Worm (Caenorhabditis elegans) whole organism, L4 larva: ENCODE measurements around the gene let-418.

Experiments used
- F44E2.7 ChIP-seq: fragments of 200-800 bp; sonication (Bioruptor generic); IDR thresholded peaks from 2 replicates; pipeline ENCODE4 v2.1.2; 2022; ENCODE audit warnings: missing genetic modification characterization, missing compliant biosample characterization
- F49E8.2 ChIP-seq: sonication (generic microtip); optimal IDR thresholded peaks from 2 replicates; lab custom pipeline; 2016; ENCODE audit warnings: missing compliant biosample characterization, mild to moderate bottlenecking, missing genetic modification characterization, borderline replicate concordance
- R02D3.7 ChIP-seq: fragments of 150-350 bp; sonication (generic microtip); optimal IDR thresholded peaks from 3 replicates; lab custom pipeline; 2014; ENCODE audit warnings: missing biosample characterization, missing genetic modification characterization
- Y48G9A.11 ChIP-seq: fragments of 200-800 bp; sonication (Bioruptor generic); IDR thresholded peaks from 2 replicates; pipeline ENCODE4 v1.3.6; 2022; ENCODE audit warnings: missing genetic modification reagents, missing genetic modification characterization, missing compliant biosample characterization
- Y5F2A.4 ChIP-seq: fragments of 200-800 bp; sonication (Bioruptor generic); optimal IDR thresholded peaks from 2 replicates; lab custom pipeline; 2018; ENCODE audit warnings: mild to moderate bottlenecking, missing genetic modification characterization, missing compliant biosample characterization
- Y75B8A.6 ChIP-seq: fragments of 200-800 bp; sonication (Bioruptor generic); IDR thresholded peaks from 2 replicates; pipeline ENCODE4 v1.3.6; 2022; ENCODE audit warnings: missing genetic modification reagents, missing genetic modification characterization, missing compliant biosample characterization
- ZK546.5 ChIP-seq, 2 experiments: sonication (generic microtip); optimal IDR thresholded peaks; 2 replicates each; lab custom pipeline; 2017; ENCODE audit warnings: missing biosample characterization in 2 of 2, missing genetic modification characterization in 2 of 2
- aha-1 ChIP-seq: fragments of 150-350 bp; peaks from one replicate; lab custom pipeline; 2014; ENCODE audit warnings: missing biosample characterization, missing genetic modification characterization
- aly-2 ChIP-seq: sonication (generic microtip); optimal IDR thresholded peaks from 2 replicates; lab custom pipeline; 2018; ENCODE audit warnings: missing biosample characterization, missing genetic modification characterization
- ama-1 ChIP-seq: fragments of 150-350 bp; optimal IDR thresholded peaks from 2 replicates; lab custom pipeline; 2014; ENCODE audit warnings: inconsistent platforms, mixed read lengths
- daf-16 ChIP-seq, 3 experiments: sonication (generic microtip); optimal IDR thresholded peaks; 2 replicates each; lab custom pipeline; 2016 to 2017; ENCODE audit warnings: missing genetic modification characterization in 3 of 3, missing genetic modification reagents in 3 of 3, mild to moderate bottlenecking in 2 of 3, missing compliant biosample characterization in 2 of 3, missing biosample characterization in 1 of 3, moderate library complexity in 1 of 3
- dmd-6 ChIP-seq: fragments of 200-800 bp; sonication (Bioruptor generic); IDR thresholded peaks from 2 replicates; pipeline ENCODE4 v1.3.6; 2022; ENCODE audit warnings: missing genetic modification reagents, missing genetic modification characterization, missing compliant biosample characterization
- dmd-8 ChIP-seq: fragments of 200-800 bp; sonication (Bioruptor generic); IDR thresholded peaks from 2 replicates; pipeline ENCODE4 v1.3.6; 2022; ENCODE audit warnings: missing genetic modification characterization, missing compliant biosample characterization
- dpl-1 ChIP-seq: fragments of 150-350 bp; optimal IDR thresholded peaks from 2 replicates; lab custom pipeline; 2014; ENCODE audit warnings: missing biosample characterization, missing genetic modification reagents, missing genetic modification characterization
- duxl-1 ChIP-seq: sonication (generic microtip); optimal IDR thresholded peaks from 2 replicates; lab custom pipeline; 2016; ENCODE audit warnings: mild to moderate bottlenecking, missing genetic modification characterization, moderate library complexity, missing compliant biosample characterization; ENCODE audit not compliant: poor library complexity
- dve-1 ChIP-seq: sonication (generic microtip); optimal IDR thresholded peaks from 2 replicates; lab custom pipeline; 2017; ENCODE audit warnings: antibody characterized with exemption, mild to moderate bottlenecking, missing genetic modification characterization, missing compliant biosample characterization; ENCODE audit not compliant: insufficient read depth
- egl-27 ChIP-seq: sonication (generic microtip); optimal IDR thresholded peaks from 3 replicates; lab custom pipeline; 2017; ENCODE audit warnings: missing biosample characterization, missing genetic modification reagents, missing genetic modification characterization
- fkh-10 ChIP-seq: fragments of 150-350 bp; optimal IDR thresholded peaks from 2 replicates; lab custom pipeline; 2014; ENCODE audit warnings: missing biosample characterization, missing genetic modification reagents, missing genetic modification characterization
- gei-8 ChIP-seq: fragments of 200-800 bp; sonication (Bioruptor generic); optimal IDR thresholded peaks from 2 replicates; lab custom pipeline; 2018; ENCODE audit warnings: mild to moderate bottlenecking, missing genetic modification characterization, missing compliant biosample characterization
- hif-1 ChIP-seq, 2 experiments: sonication (generic microtip); optimal IDR thresholded peaks; 2 replicates each; lab custom pipeline; 2016 to 2017; ENCODE audit warnings: missing compliant biosample characterization in 2 of 2, missing genetic modification characterization in 2 of 2, missing genetic modification reagents in 2 of 2, missing genotype in 2 of 2, mild to moderate bottlenecking in 1 of 2
- hlh-11 ChIP-seq: fragments of 200-800 bp; sonication (Bioruptor generic); optimal IDR thresholded peaks from 2 replicates; lab custom pipeline; 2018; ENCODE audit warnings: mild to moderate bottlenecking, missing genetic modification characterization, missing compliant biosample characterization
- lim-7 ChIP-seq: fragments of 200-800 bp; sonication (Bioruptor generic); IDR thresholded peaks from 2 replicates; pipeline ENCODE4 v1.3.6; 2022; ENCODE audit warnings: missing genetic modification characterization, missing compliant biosample characterization
- lin-1 ChIP-seq: fragments of 200-800 bp; sonication (Bioruptor generic); IDR thresholded peaks from 2 replicates; pipeline ENCODE4 v1.3.6; 2022; ENCODE audit warnings: missing genetic modification reagents, missing genetic modification characterization, missing compliant biosample characterization
- lin-13 ChIP-seq: fragments of 150-350 bp; optimal IDR thresholded peaks from 2 replicates; lab custom pipeline; 2014; ENCODE audit warnings: missing biosample characterization, missing genetic modification reagents, missing genetic modification characterization
- madf-5 ChIP-seq, 2 experiments: fragments of 200-800 bp; sonication (Bioruptor generic); IDR thresholded peaks; 2 replicates each; pipeline ENCODE4 v1.3.6; 2022; ENCODE audit warnings: missing compliant biosample characterization in 2 of 2, missing genetic modification characterization in 2 of 2
- mdl-1 ChIP-seq, 2 experiments: fragments of 150-350 bp in 1 of 2; sonication (generic microtip) in 1 of 2; optimal IDR thresholded peaks; 2 replicates each; lab custom pipeline; 2014 to 2017; ENCODE audit warnings: missing biosample characterization in 2 of 2, missing genetic modification characterization in 2 of 2
- mdt-29 ChIP-seq: fragments of 200-800 bp; sonication (Bioruptor generic); IDR thresholded peaks from 2 replicates; pipeline ENCODE4 v1.3.6; 2022; ENCODE audit warnings: missing genetic modification reagents, missing genetic modification characterization, missing compliant biosample characterization
- mes-2 ChIP-seq: sonication (generic microtip); optimal IDR thresholded peaks from 2 replicates; lab custom pipeline; 2016; ENCODE audit warnings: missing genotype, mild to moderate bottlenecking, missing genetic modification characterization, missing compliant biosample characterization; ENCODE audit not compliant: poor library complexity, severe bottlenecking
- mxl-3 ChIP-seq: fragments of 200-800 bp; sonication (Bioruptor generic); optimal IDR thresholded peaks from 2 replicates; lab custom pipeline; 2018; ENCODE audit warnings: mild to moderate bottlenecking, missing genetic modification characterization, missing compliant biosample characterization
- nhr-102 ChIP-seq: sonication (generic microtip); optimal IDR thresholded peaks from 2 replicates; lab custom pipeline; 2016; ENCODE audit warnings: mild to moderate bottlenecking, missing genetic modification characterization, moderate library complexity, missing compliant biosample characterization
- nhr-11 ChIP-seq: fragments of 150-350 bp; optimal IDR thresholded peaks from 2 replicates; lab custom pipeline; 2014; ENCODE audit warnings: missing biosample characterization, missing genetic modification characterization
- nhr-28 ChIP-seq: fragments of 150-350 bp; optimal IDR thresholded peaks from 2 replicates; lab custom pipeline; 2014; ENCODE audit warnings: missing biosample characterization, missing genetic modification characterization
- nhr-42 ChIP-seq: fragments of 200-800 bp; sonication (Bioruptor generic); IDR thresholded peaks from 2 replicates; pipeline ENCODE4 v1.3.6; 2022; ENCODE audit warnings: missing genetic modification characterization, missing compliant biosample characterization
- nhr-48 ChIP-seq: sonication (generic microtip); optimal IDR thresholded peaks from 2 replicates; lab custom pipeline; 2016; ENCODE audit warnings: mild to moderate bottlenecking, missing genetic modification characterization, missing compliant biosample characterization
- nhr-77 ChIP-seq: fragments of 150-350 bp; optimal IDR thresholded peaks from 2 replicates; lab custom pipeline; 2014; ENCODE audit warnings: missing biosample characterization, missing genetic modification characterization
- pha-4 ChIP-seq, 2 experiments: fragments of 150-350 bp in 1 of 2; fragments of 200-800 bp in 1 of 2; sonication (Bioruptor generic) in 1 of 2; IDR thresholded peaks in 1 of 2; optimal IDR thresholded peaks in 1 of 2; 2 replicates each; pipeline versions ENCODE4 v1.3.6 to Lab custom; 2014 to 2022; ENCODE audit warnings: missing genetic modification characterization in 2 of 2, missing genetic modification reagents in 2 of 2, missing biosample characterization in 1 of 2, missing compliant biosample characterization in 1 of 2
- pqm-1 ChIP-seq: sonication (generic microtip); optimal IDR thresholded peaks from 2 replicates; lab custom pipeline; 2017; ENCODE audit warnings: missing biosample characterization, missing genetic modification characterization
- sdz-12 ChIP-seq: fragments of 200-800 bp; sonication (Bioruptor generic); optimal IDR thresholded peaks from 2 replicates; lab custom pipeline; 2018; ENCODE audit warnings: mild to moderate bottlenecking, missing genetic modification characterization, missing compliant biosample characterization
- set-16 ChIP-seq: fragments of 200-800 bp; sonication (Bioruptor generic); IDR thresholded peaks from 2 replicates; pipeline ENCODE4 v1.3.6; 2022; ENCODE audit warnings: missing genetic modification reagents, missing genetic modification characterization, missing compliant biosample characterization
- tra-1 ChIP-seq: fragments of 200-800 bp; sonication (Bioruptor generic); IDR thresholded peaks from 2 replicates; pipeline ENCODE4 v1.3.6; 2022; ENCODE audit warnings: missing genetic modification reagents, missing genetic modification characterization, missing compliant biosample characterization
- unc-62 ChIP-seq, 3 experiments: fragments of 150-350 bp in 1 of 3; sonication (generic microtip); optimal IDR thresholded peaks in 2 of 3; peaks in 1 of 3; 1 replicate in 1 of 3; 2 replicates in 2 of 3; lab custom pipeline; 2014 to 2017; ENCODE audit warnings: missing biosample characterization in 3 of 3, missing genetic modification characterization in 3 of 3, missing genetic modification reagents in 3 of 3, missing genotype in 1 of 3
- zip-2 ChIP-seq: fragments of 150-350 bp; optimal IDR thresholded peaks from 2 replicates; lab custom pipeline; 2014; ENCODE audit warnings: missing biosample characterization, missing genetic modification characterization

let-418 gene

DNA sequence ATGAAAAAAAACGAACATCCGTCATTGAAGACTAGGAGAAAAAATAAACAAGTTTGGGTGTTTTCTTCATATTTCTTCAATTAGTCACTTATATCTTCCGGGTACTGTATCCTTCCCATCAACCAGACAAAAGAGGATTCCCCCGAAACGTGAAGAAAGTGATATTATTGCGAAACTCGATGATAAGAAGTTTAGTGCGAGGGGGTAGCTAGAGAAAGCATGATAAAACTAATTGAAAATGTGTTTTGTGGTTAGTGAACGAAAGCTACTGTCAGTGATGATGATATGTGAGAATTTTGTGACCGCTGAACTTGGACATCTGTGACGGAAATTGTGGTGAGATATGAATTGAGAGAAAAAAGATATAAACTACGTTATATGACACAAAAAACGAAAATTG, 3.7 kb upstream of the let-418 start (continued):
- TF ChIP-seq mdt-29 (no peak), fkh-10 (GFP tag; lab: Kevin White, UChicago) (no peak), dve-1 (tag; lab: Kevin White, UChicago) (peak; percentile 65), dmd-8 (GFP tag; lab: Robert Waterston, UW) (no peak), nhr-42 (GFP tag; lab: Robert Waterston, UW) (no peak), Y5F2A.4 (no peak), Y48G9A.11 (GFP tag; lab: Robert Waterston, UW) (no peak), mes-2 (tag; lab: Kevin White, UChicago) (peak; percentile 39), zip-2 (tag; lab: Kevin White, UChicago) (no peak), hif-1 (tag; optimal IDR thresholded peaks at IDR 0.05; lab: Kevin White, UChicago) (no peak), nhr-77 (tag; lab: Kevin White, UChicago) (peak; percentile 18), aly-2 (no peak), hlh-11 (tag; lab: Kevin White, UChicago) (peak; percentile 86), tra-1 (GFP tag; lab: Robert Waterston, UW) (0 out of 2 replicates have a peak, but pooled peaks have one; percentile 44), F44E2.7 (GFP tag; lab: Robert Waterston, UW) (no peak), lin-13 (GFP tag; lab: Kevin White, UChicago) (no peak), Y75B8A.6 (GFP tag; lab: Robert Waterston, UW) (no peak), mxl-3 (GFP tag; lab: Kevin White, UChicago) (peak; percentile 85), dmd-6 (peak; percentile 86), egl-27 (no peak), nhr-28 (peak; percentile 99), nhr-11 (tag; lab: Kevin White, UChicago) (no peak), lin-1 (GFP tag; lab: Robert Waterston, UW) (peak; percentile 19; the same call in 1 of the 2 replicates), set-16 (GFP tag; lab: Robert Waterston, UW) (no peak), duxl-1 (no peak), ZK546.5 (tag; optimal IDR thresholded peaks at IDR 0.05; lab: Kevin White, UChicago) (no peak)

- TF ChIP-seq F49E8.2 (tag; lab: Kevin White, UChicago) (peak; percentile 5), unc-62 (GFP tag; optimal IDR thresholded peaks at IDR 0.05 in 1 of 2; lab: Kevin White, UChicago) (peak in 1 of 2 experiments; percentile 58), unc-62 (tag; optimal IDR thresholded peaks at IDR 0.05; lab: Kevin White, UChicago) (no peak), duxl-1 (no peak)
Measured at ce11 chrV:5825478-5825877, 1.2 kb upstream of the let-418 start.

DNA sequence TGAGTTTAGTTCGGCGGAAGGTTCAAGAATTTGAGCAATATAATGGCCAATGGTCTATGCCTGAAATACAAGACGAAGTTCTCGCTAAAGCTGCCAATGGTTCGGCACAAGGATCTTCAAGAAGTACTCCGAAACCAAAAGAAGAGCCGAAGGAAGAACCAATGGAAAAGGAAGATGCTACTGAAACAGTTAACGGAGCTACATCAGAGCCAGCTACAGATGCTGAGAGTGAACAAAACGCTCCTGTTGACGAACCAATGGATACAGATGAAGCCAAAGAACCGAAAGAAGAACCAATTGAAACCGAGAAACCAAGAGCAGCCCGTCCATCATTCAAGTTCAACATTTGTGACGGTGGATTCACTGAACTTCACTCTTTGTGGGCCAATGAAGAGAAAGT, 4.6 kb downstream of the let-418 start:
- TF ChIP-seq mdl-1 (tag; optimal IDR thresholded peaks at IDR 0.05; lab: Kevin White, UChicago) (no peak), unc-62 (GFP tag; optimal IDR thresholded peaks at IDR 0.05 in 1 of 2; lab: Kevin White, UChicago) (peak in 1 of 2 experiments; percentile 95), unc-62 (tag; optimal IDR thresholded peaks at IDR 0.05; lab: Kevin White, UChicago) (no peak), nhr-42 (GFP tag; lab: Robert Waterston, UW) (no peak), gei-8 (GFP tag; lab: Kevin White, UChicago) (no peak)

DNA sequence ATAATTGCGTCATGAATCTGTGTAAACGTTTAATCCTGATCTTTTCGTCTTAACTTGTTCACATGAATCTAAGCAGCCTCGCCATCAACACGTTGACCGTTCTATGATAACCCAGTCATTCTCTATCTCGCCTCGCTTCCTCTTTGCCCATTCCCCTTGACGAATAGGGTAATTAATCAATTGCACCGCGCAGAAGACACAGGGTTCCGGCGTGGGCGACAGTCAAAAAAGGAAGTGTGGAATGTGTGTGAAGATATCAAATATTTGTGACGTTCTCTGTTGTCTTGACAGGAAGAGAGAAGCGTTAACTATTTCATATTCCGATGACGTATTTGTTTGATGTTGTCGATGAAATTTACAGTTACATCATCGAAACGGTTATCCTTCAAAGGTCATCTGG, 6.2 kb downstream of the let-418 start:
- TF ChIP-seq mxl-3 (GFP tag; lab: Kevin White, UChicago) = peak; percentile 99
- peak; percentile 85 for TF ChIP-seq nhr-28
- TF ChIP-seq pqm-1 (tag; lab: Kevin White, UChicago) = no peak
- no peak for TF ChIP-seq pha-4 (GFP tag; IDR thresholded peaks at IDR 0.05; lab: Robert Waterston, UW)
- TF ChIP-seq pha-4 (tag; optimal IDR thresholded peaks at IDR 0.05; lab: Kevin White, UChicago) = no peak
- TF ChIP-seq dpl-1 (GFP tag; lab: Kevin White, UChicago) = peak; percentile 18
- peak; percentile 19 for TF ChIP-seq dve-1 (tag; lab: Kevin White, UChicago)
- TF ChIP-seq mdl-1 (tag; optimal IDR thresholded peaks at IDR 0.05; lab: Kevin White, UChicago) = peak in 1 of 2 experiments; percentile 75
- TF ChIP-seq aha-1 (tag; lab: Kevin White, UChicago) = peak; percentile 99
- peak; percentile 20; the same call in 1 of the 2 replicates for TF ChIP-seq dmd-6
- TF ChIP-seq hif-1 (tag; optimal IDR thresholded peaks at IDR 0.05; lab: Kevin White, UChicago) = no peak
- peak; percentile 19; the same call in 1 of the 2 replicates for TF ChIP-seq tra-1 (GFP tag; lab: Robert Waterston, UW)
- no peak for TF ChIP-seq R02D3.7
- no peak for TF ChIP-seq nhr-11 (tag; lab: Kevin White, UChicago)
- peak in 1 of 2 experiments; percentile 99 for TF ChIP-seq unc-62 (GFP tag; optimal IDR thresholded peaks at IDR 0.05 in 1 of 2; lab: Kevin White, UChicago)
- TF ChIP-seq unc-62 (tag; optimal IDR thresholded peaks at IDR 0.05; lab: Kevin White, UChicago) = no peak
- no peak for TF ChIP-seq madf-5 (GFP tag; IDR thresholded peaks at IDR 0.05; lab: Robert Waterston, UW)
- peak; percentile 89 for TF ChIP-seq nhr-48 (tag; lab: Kevin White, UChicago)
- TF ChIP-seq lim-7 = no peak
- no peak for TF ChIP-seq sdz-12
- no peak for TF ChIP-seq daf-16 (GFP tag; optimal IDR thresholded peaks at IDR 0.05; lab: Kevin White, UChicago)
- no peak for TF ChIP-seq daf-16 (tag; optimal IDR thresholded peaks at IDR 0.05; lab: Kevin White, UChicago)
- peak; percentile 78 for TF ChIP-seq hlh-11 (tag; lab: Kevin White, UChicago)
- TF ChIP-seq ama-1 (lab: Kevin White, UChicago) = peak; percentile 49
- peak; percentile 77 for TF ChIP-seq nhr-102
